Worm (Caenorhabditis elegans) whole organism, midembryonic: ENCODE measurements around the gene F18A12.7.

Experiments
- T22C8.4 ChIP-seq: fragments of 200-800 bp; sonication (Bioruptor generic); IDR thresholded peaks from 2 replicates; pipeline ENCODE4 v1.3.6; 2022; ENCODE audit warnings: missing genetic modification characterization, missing compliant biosample characterization
- klf-2 ChIP-seq: fragments of 200-800 bp; sonication (Bioruptor generic); conservative IDR thresholded peaks from 2 replicates; pipeline ENCODE4 v1.3.6; 2022; ENCODE audit warnings: missing genetic modification reagents, missing genetic modification characterization, missing compliant biosample characterization
- tab-1 ChIP-seq: fragments of 200-800 bp; sonication (Bioruptor generic); IDR thresholded peaks from 2 replicates; pipeline ENCODE4 v1.3.6; 2022; ENCODE audit warnings: missing genetic modification characterization, missing compliant biosample characterization
- ztf-23 ChIP-seq: fragments of 200-800 bp; sonication (Bioruptor generic); IDR thresholded peaks from 2 replicates; pipeline ENCODE4 v1.3.6; 2022; ENCODE audit warnings: missing genetic modification reagents, missing genetic modification characterization, missing compliant biosample characterization
- ztf-29 ChIP-seq: fragments of 200-800 bp; sonication (Bioruptor generic); IDR thresholded peaks from 2 replicates; pipeline ENCODE4 v1.3.6; 2022; ENCODE audit warnings: missing genetic modification reagents, missing genetic modification characterization, missing compliant biosample characterization

DNA sequence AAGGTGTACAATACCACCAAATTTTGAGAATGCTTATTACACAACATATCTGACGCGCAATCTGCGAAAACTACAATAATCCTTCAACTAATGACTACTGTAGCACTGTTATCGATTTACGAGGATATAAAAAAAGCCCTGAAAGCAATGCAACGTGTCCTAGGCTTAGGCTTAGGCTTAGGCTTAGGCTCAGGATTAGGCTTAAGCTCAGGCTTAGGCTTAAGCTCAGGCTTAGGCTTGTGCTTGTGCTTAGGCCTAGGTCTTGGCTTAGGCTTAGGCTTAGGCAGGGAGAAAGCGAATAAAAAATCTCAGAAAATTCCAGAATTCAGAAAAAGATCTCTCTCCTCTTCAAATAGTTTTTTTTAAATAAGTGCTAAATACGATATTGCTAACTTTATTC lies 44.9 kb upstream of the F18A12.7 start:
- TF ChIP-seq T22C8.4 (GFP tag; lab: Robert Waterston, UW) (no peak), ztf-23 (GFP tag; lab: Robert Waterston, UW) (no peak), ztf-29 (GFP tag; lab: Robert Waterston, UW) (no peak), tab-1 (no peak), klf-2 (GFP tag; lab: Robert Waterston, UW) (no peak)
